Fruit fly (Drosophila melanogaster): ENCODE measurements around the gene Sugb.

Gene Sugb

DNA sequence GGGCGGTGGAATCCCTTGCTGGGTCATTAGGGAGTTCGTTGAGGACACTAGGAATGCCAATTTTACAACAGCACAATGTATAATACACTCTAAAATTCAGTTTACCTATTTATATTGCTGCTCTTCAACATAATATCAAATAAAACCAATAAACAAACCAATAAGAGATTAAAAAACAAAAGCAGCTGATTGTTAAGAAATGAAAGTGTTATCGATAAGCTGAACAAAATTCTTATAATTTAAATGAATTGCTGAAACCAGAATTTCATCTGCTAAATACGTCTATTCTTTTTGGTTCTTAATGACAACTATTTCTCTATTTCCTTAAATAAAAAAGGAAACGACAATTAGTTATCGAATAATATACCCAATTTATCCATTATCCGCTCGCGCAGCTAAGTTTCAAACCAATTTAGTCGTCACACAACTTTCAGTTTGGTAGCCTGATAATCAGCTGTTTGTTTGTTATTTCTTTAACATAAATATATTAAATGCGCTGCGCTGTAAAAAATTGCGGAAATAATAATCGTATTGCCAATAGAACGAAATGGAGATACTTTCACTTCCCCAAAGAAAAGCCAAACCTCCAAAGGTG is 7.5 kb downstream of the Sugb start, which contains the start of the genes Pldn and CG14135 (continued):
- TF ChIP-seq disco-r (GFP tag; optimal IDR thresholded peaks at IDR 0.05): no peak
- TF ChIP-seq CG33213 (GFP tag; optimal IDR thresholded peaks at IDR 0.05): no peak
- TF ChIP-seq CG10274 (GFP tag; optimal IDR thresholded peaks at IDR 0.05): no peak
- no peak for TF ChIP-seq Xrp1 (GFP tag; IDR thresholded peaks at IDR 0.05)
- TF ChIP-seq CG7963 (GFP tag; IDR thresholded peaks at IDR 0.05; ENCODE audit: partially characterized antibody): no peak
- TF ChIP-seq org-1 (GFP tag; optimal IDR thresholded peaks at IDR 0.05): no peak
- no peak for TF ChIP-seq az2 (GFP tag; optimal IDR thresholded peaks at IDR 0.05)
- peak; percentile 75 for TF ChIP-seq pita (GFP tag; optimal IDR thresholded peaks at IDR 0.05)
- TF ChIP-seq Ada2b (GFP tag; IDR thresholded peaks at IDR 0.05): no peak
- TF ChIP-seq Oli (tag; optimal IDR thresholded peaks at IDR 0.05): no peak
- peak; percentile 39 for TF ChIP-seq CG34376 (GFP tag; optimal IDR thresholded peaks at IDR 0.05)
- TF ChIP-seq eyg (GFP tag; optimal IDR thresholded peaks at IDR 0.05): no peak
- TF ChIP-seq CG13296 (GFP tag; optimal IDR thresholded peaks at IDR 0.05): no peak
- no peak for TF ChIP-seq CG7987 (GFP tag; optimal IDR thresholded peaks at IDR 0.05)
- TF ChIP-seq fd3F (GFP tag; optimal IDR thresholded peaks at IDR 0.05): no peak
- TF ChIP-seq CG3726 (GFP tag; IDR thresholded peaks at IDR 0.05): no peak
- TF ChIP-seq CG15601 (tag; optimal IDR thresholded peaks at IDR 0.05): no peak
- no peak for TF ChIP-seq CG1792 (GFP tag; optimal IDR thresholded peaks at IDR 0.05)
- no peak for TF ChIP-seq CG9437 (GFP tag; optimal IDR thresholded peaks at IDR 0.05)
- peak; percentile 3 for TF ChIP-seq CG12391 (tag; optimal IDR thresholded peaks at IDR 0.05)
- no peak for TF ChIP-seq fd102C (GFP tag; optimal IDR thresholded peaks at IDR 0.05)
- TF ChIP-seq caup (GFP tag; optimal IDR thresholded peaks at IDR 0.05; ENCODE audit: severe bottlenecking): no peak
- TF ChIP-seq aop (GFP tag; IDR thresholded peaks at IDR 0.05): no peak
- TF ChIP-seq ab (GFP tag; optimal IDR thresholded peaks at IDR 0.05): no peak
- TF ChIP-seq Camta (GFP tag; optimal IDR thresholded peaks at IDR 0.05): no peak
- peak; percentile 44 for TF ChIP-seq CG10267 (tag; optimal IDR thresholded peaks at IDR 0.05)
- TF ChIP-seq Doc2 (GFP tag; IDR thresholded peaks at IDR 0.05): no peak
- no peak for TF ChIP-seq CG7928 (GFP tag; optimal IDR thresholded peaks at IDR 0.05)
- TF ChIP-seq kay (GFP tag; optimal IDR thresholded peaks at IDR 0.05): no peak
- TF ChIP-seq dimm (GFP tag; IDR thresholded peaks at IDR 0.05): no peak
- no peak for TF ChIP-seq ato (GFP tag; IDR thresholded peaks at IDR 0.05; ENCODE audit: partially characterized antibody)
- TF ChIP-seq dysf (GFP tag; IDR thresholded peaks at IDR 0.05): no peak
- no peak for TF ChIP-seq CG9876 (GFP tag; optimal IDR thresholded peaks at IDR 0.05)
- TF ChIP-seq Mes4 (GFP tag; optimal IDR thresholded peaks at IDR 0.05): no peak
- no peak for TF ChIP-seq Lhr (GFP tag; optimal IDR thresholded peaks at IDR 0.05)
- TF ChIP-seq tll (GFP tag; optimal IDR thresholded peaks at IDR 0.05): no peak
- TF ChIP-seq Vsx1 (GFP tag; optimal IDR thresholded peaks at IDR 0.05): peak; percentile 8
- no peak for TF ChIP-seq CG30403 (GFP tag; optimal IDR thresholded peaks at IDR 0.05)
- no peak for TF ChIP-seq TFAM (GFP tag; optimal IDR thresholded peaks at IDR 0.05)
- no peak for TF ChIP-seq Trl (optimal IDR thresholded peaks at IDR 0.05)
- TF ChIP-seq Trl (GFP tag; optimal IDR thresholded peaks at IDR 0.05): no peak
- TF ChIP-seq otp (GFP tag; IDR thresholded peaks at IDR 0.05): no peak
- TF ChIP-seq CG2712 (tag; optimal IDR thresholded peaks at IDR 0.05): peak; percentile 16
- no peak for TF ChIP-seq CG16863 (GFP tag; optimal IDR thresholded peaks at IDR 0.05)
- no peak for TF ChIP-seq CG18764 (GFP tag; optimal IDR thresholded peaks at IDR 0.05)
- TF ChIP-seq sim (GFP tag; IDR thresholded peaks at IDR 0.05): no peak
- no peak for TF ChIP-seq nom (GFP tag; optimal IDR thresholded peaks at IDR 0.05)
- TF ChIP-seq CG18619 (GFP tag; optimal IDR thresholded peaks at IDR 0.05): no peak
- TF ChIP-seq sisA (GFP tag; IDR thresholded peaks at IDR 0.05): no peak
- no peak for TF ChIP-seq ken (GFP tag; IDR thresholded peaks at IDR 0.05)
- no peak for TF ChIP-seq tio (GFP tag; optimal IDR thresholded peaks at IDR 0.05)

Data from whole organism, embryonic.